Worm (Caenorhabditis elegans) whole organism, late embryonic: ENCODE data around the gene mltn-10.

Source experiments
- C08G9.2 ChIP-seq: sonication (generic microtip); optimal IDR thresholded peaks from 2 replicates; lab custom pipeline; 2016; ENCODE audit warnings: mild to moderate bottlenecking, missing genetic modification characterization, moderate library complexity, missing compliant biosample characterization
- F13H6.1 ChIP-seq: sonication (generic microtip); optimal IDR thresholded peaks from 2 replicates; lab custom pipeline; 2016; ENCODE audit warnings: missing genetic modification characterization, missing compliant biosample characterization
- K02D7.2 ChIP-seq: sonication (generic microtip); optimal IDR thresholded peaks from 2 replicates; lab custom pipeline; 2017; ENCODE audit warnings: mild to moderate bottlenecking, missing genetic modification characterization, missing compliant biosample characterization
- K09A11.1 ChIP-seq: sonication (generic microtip); optimal IDR thresholded peaks from 2 replicates; lab custom pipeline; 2017; ENCODE audit warnings: antibody characterized with exemption, mild to moderate bottlenecking, missing genetic modification characterization, missing compliant biosample characterization; ENCODE audit not compliant: insufficient read depth
- ceh-24 ChIP-seq: sonication (generic microtip); optimal IDR thresholded peaks from 2 replicates; lab custom pipeline; 2016; ENCODE audit warnings: mild to moderate bottlenecking, missing genetic modification characterization, missing compliant biosample characterization
- ceh-30 ChIP-seq: fragments of 150-350 bp; optimal IDR thresholded peaks from 2 replicates; lab custom pipeline; 2014; ENCODE audit warnings: missing biosample characterization, missing genetic modification characterization
- ceh-31 ChIP-seq: sonication (generic microtip); optimal IDR thresholded peaks from 2 replicates; lab custom pipeline; 2016; ENCODE audit warnings: missing genetic modification characterization, missing compliant biosample characterization
- ceh-48 ChIP-seq: sonication (generic microtip); optimal IDR thresholded peaks from 2 replicates; lab custom pipeline; 2016; ENCODE audit warnings: missing genetic modification characterization, inconsistent platforms, missing compliant biosample characterization
- ceh-9 ChIP-seq: sonication (generic microtip); optimal IDR thresholded peaks from 2 replicates; lab custom pipeline; 2016; ENCODE audit warnings: mild to moderate bottlenecking, missing genetic modification characterization, inconsistent platforms, missing compliant biosample characterization
- che-1 ChIP-seq: sonication (generic microtip); optimal IDR thresholded peaks from 2 replicates; lab custom pipeline; 2016; ENCODE audit warnings: mild to moderate bottlenecking, missing genetic modification characterization, missing compliant biosample characterization
- dmd-4 ChIP-seq: sonication (generic microtip); optimal IDR thresholded peaks from 2 replicates; lab custom pipeline; 2016; ENCODE audit warnings: borderline replicate concordance, missing genetic modification characterization, missing compliant biosample characterization
- elt-2 ChIP-seq: sonication (generic microtip); optimal IDR thresholded peaks from 2 replicates; lab custom pipeline; 2016; ENCODE audit warnings: missing genetic modification reagents, missing genetic modification characterization, missing compliant biosample characterization
- elt-4 ChIP-seq: sonication (generic microtip); optimal IDR thresholded peaks from 2 replicates; lab custom pipeline; 2016; ENCODE audit warnings: missing genetic modification characterization, missing compliant biosample characterization
- eyg-1 ChIP-seq: sonication (generic microtip); optimal IDR thresholded peaks from 2 replicates; lab custom pipeline; 2016; ENCODE audit warnings: missing genotype, missing genetic modification characterization, missing compliant biosample characterization
- fax-1 ChIP-seq: sonication (generic microtip); optimal IDR thresholded peaks from 2 replicates; lab custom pipeline; 2016; ENCODE audit warnings: missing genotype, missing genetic modification characterization, missing compliant biosample characterization
- fkh-6 ChIP-seq: sonication (generic microtip); optimal IDR thresholded peaks from 2 replicates; lab custom pipeline; 2016; ENCODE audit warnings: missing genetic modification characterization, missing compliant biosample characterization
- gmeb-2 ChIP-seq: sonication (generic microtip); optimal IDR thresholded peaks from 2 replicates; lab custom pipeline; 2016; ENCODE audit warnings: missing genetic modification characterization, inconsistent platforms, missing compliant biosample characterization
- hlh-15 ChIP-seq: sonication (generic microtip); optimal IDR thresholded peaks from 2 replicates; lab custom pipeline; 2016; ENCODE audit warnings: missing genetic modification characterization, missing compliant biosample characterization
- hlh-30 ChIP-seq: sonication (generic microtip); optimal IDR thresholded peaks from 2 replicates; lab custom pipeline; 2017; ENCODE audit warnings: antibody characterized with exemption, missing genetic modification characterization, missing compliant biosample characterization; ENCODE audit not compliant: insufficient read depth
- nfya-1 ChIP-seq: sonication (generic microtip); optimal IDR thresholded peaks from 2 replicates; lab custom pipeline; 2017; ENCODE audit warnings: missing genetic modification characterization, mild to moderate bottlenecking, missing compliant biosample characterization, antibody characterized with exemption, moderate library complexity
- nhr-11 ChIP-seq: fragments of 150-350 bp; optimal IDR thresholded peaks from 2 replicates; lab custom pipeline; 2014; ENCODE audit warnings: missing biosample characterization, missing genetic modification characterization
- nhr-232 ChIP-seq: sonication (generic microtip); optimal IDR thresholded peaks from 2 replicates; lab custom pipeline; 2016; ENCODE audit warnings: missing genetic modification characterization, missing compliant biosample characterization
- npax-4 ChIP-seq: sonication (generic microtip); optimal IDR thresholded peaks from 2 replicates; lab custom pipeline; 2016; ENCODE audit warnings: missing genetic modification characterization, missing compliant biosample characterization
- pag-3 ChIP-seq: sonication (generic microtip); optimal IDR thresholded peaks from 2 replicates; lab custom pipeline; 2016; ENCODE audit warnings: missing compliant biosample characterization, missing genetic modification characterization, borderline replicate concordance
- pat-9 ChIP-seq: fragments of 200-800 bp; sonication (Bioruptor generic); optimal IDR thresholded peaks from 2 replicates; lab custom pipeline; 2018; ENCODE audit warnings: mild to moderate bottlenecking, missing genetic modification characterization, moderate library complexity, missing compliant biosample characterization
- pqm-1 ChIP-seq: sonication (generic microtip); optimal IDR thresholded peaks from 2 replicates; lab custom pipeline; 2016; ENCODE audit warnings: missing genetic modification characterization, missing compliant biosample characterization
- pros-1 ChIP-seq: fragments of 150-350 bp; optimal IDR thresholded peaks from 2 replicates; lab custom pipeline; 2014; ENCODE audit warnings: missing biosample characterization, missing genetic modification reagents, missing genetic modification characterization
- rnt-1 ChIP-seq: sonication (generic microtip); optimal IDR thresholded peaks from 2 replicates; lab custom pipeline; 2016; ENCODE audit warnings: missing genetic modification characterization, missing compliant biosample characterization
- sox-4 ChIP-seq: sonication (generic microtip); optimal IDR thresholded peaks from 2 replicates; lab custom pipeline; 2017; ENCODE audit warnings: mild to moderate bottlenecking, missing genetic modification characterization, inconsistent platforms, missing compliant biosample characterization
- tbx-2 ChIP-seq: sonication (generic microtip); optimal IDR thresholded peaks from 2 replicates; lab custom pipeline; 2016; ENCODE audit warnings: missing genetic modification characterization, missing compliant biosample characterization
- tbx-7 ChIP-seq: sonication (generic microtip); optimal IDR thresholded peaks from 2 replicates; lab custom pipeline; 2016; ENCODE audit warnings: missing genotype, missing genetic modification characterization, missing compliant biosample characterization
- ttx-3 ChIP-seq: sonication (generic microtip); optimal IDR thresholded peaks from 2 replicates; lab custom pipeline; 2016; ENCODE audit warnings: missing genetic modification reagents, missing genetic modification characterization, missing compliant biosample characterization
- unc-3 ChIP-seq, 2 experiments: fragments of 200-800 bp in 1 of 2; sonication (Bioruptor generic) in 1 of 2; sonication (generic microtip) in 1 of 2; conservative IDR thresholded peaks in 1 of 2; optimal IDR thresholded peaks in 1 of 2; 2 replicates each; pipeline versions ENCODE4 v1.3.6 to Lab custom; 2016 to 2022; ENCODE audit warnings: missing compliant biosample characterization in 2 of 2, missing genetic modification characterization in 2 of 2, missing genetic modification reagents in 1 of 2
- unc-42 ChIP-seq: sonication (generic microtip); optimal IDR thresholded peaks from 2 replicates; lab custom pipeline; 2016; ENCODE audit warnings: missing genotype, missing genetic modification characterization, missing compliant biosample characterization
- unc-86 ChIP-seq: sonication (generic microtip); optimal IDR thresholded peaks from 2 replicates; lab custom pipeline; 2016; ENCODE audit warnings: missing genetic modification characterization, missing compliant biosample characterization
- zip-5 ChIP-seq: sonication (generic microtip); optimal IDR thresholded peaks from 2 replicates; lab custom pipeline; 2016; ENCODE audit warnings: missing genetic modification characterization, missing compliant biosample characterization

Gene mltn-10

DNA sequence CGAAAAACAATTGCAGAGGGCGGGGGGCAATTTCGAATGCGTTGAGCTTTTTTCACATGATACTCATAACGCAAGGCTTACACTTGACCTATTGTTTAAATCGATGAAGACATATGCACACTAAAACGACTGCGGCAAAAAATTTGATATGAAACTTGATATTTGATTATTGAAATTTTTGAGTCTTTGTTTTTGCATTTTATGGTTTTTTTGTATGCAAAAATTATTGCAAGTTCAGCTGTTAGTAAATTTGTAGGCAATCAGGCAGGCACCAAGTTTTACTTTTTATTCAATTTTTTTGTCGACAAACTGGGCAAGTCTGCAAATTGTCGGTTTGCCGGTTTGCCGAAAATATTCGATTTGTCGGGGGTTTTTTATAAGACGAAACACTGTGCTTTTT is 16.7 kb upstream of the mltn-10 start, which contains the start of gene arl-3:
Gene arl-3, plus strand, starts transcription at position 301 of the 400 bp plus-strand sequence.
- TF ChIP-seq nhr-11 (tag; lab: Kevin White, UChicago) (no peak), ceh-9 (tag; lab: Kevin White, UChicago) (no peak), unc-42 (tag; lab: Kevin White, UChicago) (no peak), nfya-1 (tag; lab: Kevin White, UChicago) (no peak), K09A11.1 (no peak), fkh-6 (tag; lab: Kevin White, UChicago) (no peak)

DNA sequence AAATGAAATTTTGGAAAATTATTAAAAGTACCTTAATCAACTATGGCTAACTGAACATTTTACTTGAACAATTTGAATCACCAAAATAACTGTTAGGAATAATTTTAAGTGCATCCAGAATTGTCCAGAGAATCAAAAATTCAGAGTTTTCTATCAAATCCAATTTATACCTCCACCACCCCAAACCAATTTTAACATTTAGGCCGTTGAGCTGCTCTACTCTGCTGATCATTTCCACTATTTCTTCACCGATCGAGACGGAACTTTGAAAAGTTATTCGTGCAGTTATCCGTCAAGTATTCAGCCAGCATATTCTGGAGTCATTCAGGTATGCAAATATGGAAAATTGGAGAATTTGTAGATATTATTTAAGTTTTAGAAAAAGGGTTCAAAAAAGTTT is 14.3 kb upstream of the mltn-10 start:
- TF ChIP-seq gmeb-2 (tag; lab: Kevin White, UChicago) (no peak), hlh-30 (tag; lab: Kevin White, UChicago) (no peak), F13H6.1 (no peak), fax-1 (no peak), npax-4 (tag; lab: Kevin White, UChicago) (no peak)

DNA sequence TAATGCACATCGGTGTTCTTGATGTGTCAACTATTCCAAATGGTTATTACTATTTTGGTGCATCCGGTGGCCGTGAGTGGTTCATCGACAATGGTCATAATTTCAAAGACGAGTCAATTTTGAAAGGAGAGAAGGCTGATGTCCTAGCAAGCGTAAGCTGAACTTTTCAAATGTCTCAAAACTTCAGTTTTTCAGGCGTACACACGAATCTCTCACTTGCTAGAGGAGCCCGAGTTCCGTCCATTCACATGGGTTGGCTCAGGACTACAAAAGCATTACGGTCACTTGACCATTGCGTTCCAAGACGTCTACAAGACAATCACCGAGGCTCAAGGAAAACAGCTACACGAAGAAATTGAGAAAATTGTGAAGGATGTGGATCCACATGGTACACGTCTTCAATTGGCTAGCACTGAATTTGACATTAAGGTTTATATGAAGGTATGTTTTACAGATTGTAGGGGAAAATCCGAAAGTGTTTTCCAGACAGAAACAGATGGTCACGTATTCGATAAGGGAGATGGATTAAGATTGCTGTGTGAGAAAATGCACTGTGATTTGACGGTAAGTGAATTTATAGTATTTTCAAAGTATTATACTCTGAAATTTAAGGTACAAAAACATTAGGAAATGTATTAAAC is 13.4 kb upstream of the mltn-10 start:
- TF ChIP-seq unc-86: no peak
- TF ChIP-seq unc-3 (GFP tag; conservative IDR thresholded peaks at IDR 0.05; lab: Robert Waterston, UW): no peak
- TF ChIP-seq unc-3 (tag; optimal IDR thresholded peaks at IDR 0.05; lab: Kevin White, UChicago): no peak
- TF ChIP-seq ceh-30 (tag; lab: Kevin White, UChicago): no peak
- no peak for TF ChIP-seq K02D7.2 (tag; lab: Kevin White, UChicago)

DNA sequence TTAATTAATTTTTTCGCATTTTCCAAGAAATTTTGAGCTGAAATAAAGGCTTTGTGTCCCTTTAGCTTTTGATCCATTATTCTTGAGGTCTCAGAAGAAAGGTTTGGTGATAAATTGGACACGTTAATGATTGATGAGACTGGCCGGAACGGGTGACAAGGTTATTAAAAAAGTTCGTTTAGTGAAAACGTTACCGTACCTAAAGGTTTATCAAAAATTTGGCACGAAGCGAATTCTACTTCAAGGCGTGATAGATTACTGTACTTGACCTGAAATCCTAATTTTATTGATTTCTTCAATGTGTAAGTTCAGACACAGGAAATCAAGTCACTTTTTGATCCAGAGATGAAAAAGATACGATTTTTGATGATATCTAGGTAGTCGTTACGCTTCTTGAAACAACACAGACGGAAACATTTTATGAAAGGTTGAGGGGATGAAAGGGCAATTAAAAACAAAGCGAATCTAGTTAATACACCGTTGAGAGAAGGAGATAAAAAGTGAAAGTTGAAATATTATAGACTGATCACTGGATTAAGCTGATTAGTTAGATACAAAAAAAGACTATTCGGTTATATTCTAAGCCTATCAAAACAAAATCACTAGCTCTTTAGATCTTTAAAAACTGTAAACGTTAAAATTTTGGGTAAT is 12.2 kb upstream of the mltn-10 start:
- TF ChIP-seq ceh-30 (tag; lab: Kevin White, UChicago) (no peak), nhr-232 (tag; lab: Kevin White, UChicago) (no peak), unc-86 (no peak), hlh-15 (tag; lab: Kevin White, UChicago) (no peak), unc-42 (tag; lab: Kevin White, UChicago) (no peak), ceh-31 (tag; lab: Kevin White, UChicago) (no peak), pros-1 (tag; lab: Kevin White, UChicago) (no peak), ceh-24 (tag; lab: Kevin White, UChicago) (no peak)

DNA sequence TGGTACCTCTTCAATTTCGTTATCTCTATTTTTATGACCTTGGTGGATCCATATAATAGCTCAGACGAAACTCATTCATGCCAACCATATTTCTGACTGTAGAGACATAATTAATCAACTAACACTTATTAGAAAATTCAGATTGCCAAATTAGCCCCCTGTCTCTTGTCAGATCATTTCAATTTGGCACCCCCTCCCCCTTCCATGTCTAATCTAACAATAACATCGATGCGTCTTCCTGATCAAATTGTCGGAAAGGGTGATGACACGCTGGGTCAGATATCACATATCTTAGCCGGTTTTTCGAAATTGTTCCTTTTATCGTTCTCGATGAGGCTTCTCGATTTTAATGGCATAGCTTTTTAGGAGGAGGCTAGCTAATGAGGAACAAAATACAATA is 11.6 kb upstream of the mltn-10 start:
- no peak for TF ChIP-seq fax-1
- no peak for TF ChIP-seq npax-4 (tag; lab: Kevin White, UChicago)
- no peak for TF ChIP-seq sox-4 (tag; lab: Kevin White, UChicago)
- TF ChIP-seq nfya-1 (tag; lab: Kevin White, UChicago): no peak
- no peak for TF ChIP-seq tbx-2 (tag; lab: Kevin White, UChicago)
- TF ChIP-seq ceh-9 (tag; lab: Kevin White, UChicago): no peak
- no peak for TF ChIP-seq zip-5 (tag; lab: Kevin White, UChicago)
- no peak for TF ChIP-seq ceh-31 (tag; lab: Kevin White, UChicago)
- TF ChIP-seq che-1 (tag; lab: Kevin White, UChicago): no peak

DNA sequence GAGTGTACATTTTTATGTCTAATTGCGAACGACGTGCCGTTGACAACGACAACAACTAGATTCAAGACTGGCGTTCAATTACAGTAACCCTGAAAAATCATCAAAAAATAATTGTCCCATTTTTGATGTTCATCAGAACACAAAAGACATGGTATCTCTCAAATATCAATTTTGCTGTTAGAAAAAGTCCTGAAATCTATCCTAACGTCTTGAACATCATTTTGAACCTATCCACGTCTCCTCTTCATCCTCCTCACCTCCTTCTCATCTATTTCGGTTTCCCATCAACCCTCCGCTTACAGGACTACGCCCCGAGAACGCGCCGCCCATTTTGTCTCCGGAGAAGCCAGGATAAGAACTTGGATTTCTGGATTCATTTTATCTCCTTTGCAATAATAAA is 7.1 kb upstream of the mltn-10 start, which contains the start of gene mltn-9:
Gene mltn-9, plus strand, starts transcription at position 301 of the 400 bp plus-strand sequence.
- TF ChIP-seq tbx-7 (tag; lab: Kevin White, UChicago): no peak
- TF ChIP-seq rnt-1 (tag; lab: Kevin White, UChicago): no peak
- TF ChIP-seq pag-3 (tag; lab: Kevin White, UChicago): no peak
- no peak for TF ChIP-seq pqm-1 (tag; lab: Kevin White, UChicago)
- no peak for TF ChIP-seq che-1 (tag; lab: Kevin White, UChicago)
- no peak for TF ChIP-seq fkh-6 (tag; lab: Kevin White, UChicago)
- TF ChIP-seq elt-4: no peak
- no peak for TF ChIP-seq dmd-4 (tag; lab: Kevin White, UChicago)
- TF ChIP-seq fax-1: no peak
- no peak for TF ChIP-seq ceh-48 (tag; lab: Kevin White, UChicago)
- TF ChIP-seq pat-9: no peak
- no peak for TF ChIP-seq elt-2 (tag; lab: Kevin White, UChicago)
- TF ChIP-seq pros-1 (tag; lab: Kevin White, UChicago): no peak
- no peak for TF ChIP-seq eyg-1 (tag; lab: Kevin White, UChicago)
- no peak for TF ChIP-seq ttx-3 (tag; lab: Kevin White, UChicago)
- TF ChIP-seq C08G9.2 (tag; lab: Kevin White, UChicago): no peak
- TF ChIP-seq hlh-15 (tag; lab: Kevin White, UChicago): no peak
- TF ChIP-seq, all 69 proteins: peak for 0
